Fruit fly (Drosophila melanogaster) whole organism: Measurements from ENCODE around the gene CG15043.

ENCODE experiments used
- CG8478 ChIP-seq: fragments of >200 bp; optimal IDR thresholded peaks from 2 replicates; lab custom pipeline; 2018; ENCODE audit warnings: inconsistent platforms
- Dll ChIP-seq: fragments of >200 bp; optimal IDR thresholded peaks from 2 replicates; lab custom pipeline; 2017
- EcR ChIP-seq, 2 experiments: fragments of >200 bp; optimal IDR thresholded peaks; 2 replicates each; lab custom pipeline; 2017; ENCODE audit warnings: missing biosample characterization in 2 of 2, missing genetic modification characterization in 2 of 2, missing genetic modification reagents in 2 of 2
- pan ChIP-seq: fragments of >200 bp; optimal IDR thresholded peaks from 2 replicates; lab custom pipeline; 2017
- psq ChIP-seq: fragments of >200 bp; optimal IDR thresholded peaks from 2 replicates; lab custom pipeline; 2017
- usp ChIP-seq: fragments of >200 bp; optimal IDR thresholded peaks from 2 replicates; lab custom pipeline; 2017; ENCODE audit warnings: missing biosample characterization, missing genetic modification characterization, mixed read lengths

The CG15043 gene

dm6 chrX:18452717-18453116, 41.3 kb downstream of the CG15043 start:
- TF ChIP-seq CG8478 (lab: Kevin White, UChicago), result no peak
- TF ChIP-seq usp, result no peak
- TF ChIP-seq EcR (GFP tag; optimal IDR thresholded peaks at IDR 0.05; lab: Kevin White, UChicago), result no peak
- TF ChIP-seq Dll (lab: Kevin White, UChicago), result no peak
- TF ChIP-seq pan, result no peak
- TF ChIP-seq psq (lab: Kevin White, UChicago), result no peak
